Worm (Caenorhabditis elegans) whole organism, early embryonic: ENCODE results near the gene zipt-15.

Experiments used
- B0310.2 ChIP-seq: sonication (generic microtip); optimal IDR thresholded peaks from 2 replicates; lab custom pipeline; 2016; ENCODE audit warnings: mild to moderate bottlenecking, missing genetic modification characterization, missing compliant biosample characterization
- F13C5.2 ChIP-seq: sonication (generic microtip); optimal IDR thresholded peaks from 2 replicates; lab custom pipeline; 2017; ENCODE audit warnings: mild to moderate bottlenecking, missing genetic modification characterization, inconsistent platforms, missing compliant biosample characterization
- aly-1 ChIP-seq: sonication (generic microtip); optimal IDR thresholded peaks from 2 replicates; lab custom pipeline; 2016; ENCODE audit warnings: missing genetic modification characterization, missing compliant biosample characterization
- ama-1 ChIP-seq: fragments of 150-350 bp; optimal IDR thresholded peaks from 2 replicates; lab custom pipeline; 2014
- ceh-13 ChIP-seq: fragments of 200-800 bp; sonication (Bioruptor generic); optimal IDR thresholded peaks from 2 replicates; lab custom pipeline; 2018; ENCODE audit warnings: mild to moderate bottlenecking, missing genetic modification characterization, missing compliant biosample characterization
- ceh-36 ChIP-seq: sonication (generic microtip); optimal IDR thresholded peaks from 2 replicates; lab custom pipeline; 2016; ENCODE audit warnings: missing genetic modification characterization, inconsistent platforms, missing compliant biosample characterization
- ets-7 ChIP-seq: sonication (generic microtip); optimal IDR thresholded peaks from 2 replicates; lab custom pipeline; 2016; ENCODE audit warnings: missing genotype, missing genetic modification characterization, missing compliant biosample characterization
- flt-1 ChIP-seq: fragments of 200-800 bp; sonication (Bioruptor generic); IDR thresholded peaks from 2 replicates; pipeline ENCODE4 v1.3.6; 2022; ENCODE audit warnings: missing genetic modification characterization, missing compliant biosample characterization
- hmbx-1 ChIP-seq: sonication (generic microtip); optimal IDR thresholded peaks from 2 replicates; lab custom pipeline; 2016; ENCODE audit warnings: mild to moderate bottlenecking, missing genetic modification characterization, missing compliant biosample characterization
- hmg-4 ChIP-seq: fragments of 200-800 bp; sonication (Bioruptor generic); optimal IDR thresholded peaks from 2 replicates; lab custom pipeline; 2018; ENCODE audit warnings: mild to moderate bottlenecking, missing genetic modification characterization, missing compliant biosample characterization
- hnd-1 ChIP-seq: sonication (generic microtip); optimal IDR thresholded peaks from 2 replicates; lab custom pipeline; 2016; ENCODE audit warnings: missing genetic modification characterization, missing compliant biosample characterization
- pes-1 ChIP-seq: fragments of 200-800 bp; sonication (Bioruptor generic); IDR thresholded peaks from 2 replicates; pipeline ENCODE4 v1.3.6; 2022; ENCODE audit warnings: missing genetic modification reagents, missing genetic modification characterization, missing compliant biosample characterization
- scrt-1 ChIP-seq: fragments of 200-800 bp; sonication (Bioruptor generic); IDR thresholded peaks from 2 replicates; pipeline ENCODE4 v1.3.6; 2022; ENCODE audit warnings: missing genetic modification characterization, missing compliant biosample characterization
- sea-1 ChIP-seq: fragments of 200-800 bp; sonication (Bioruptor generic); conservative IDR thresholded peaks from 2 replicates; pipeline ENCODE4 v1.3.6; 2022; ENCODE audit warnings: missing genetic modification characterization, missing compliant biosample characterization
- tbx-11 ChIP-seq: fragments of 200-800 bp; sonication (Bioruptor generic); IDR thresholded peaks from 2 replicates; pipeline ENCODE4 v1.3.6; 2022; ENCODE audit warnings: missing genetic modification characterization, missing compliant biosample characterization
- tbx-37 ChIP-seq: fragments of 200-800 bp; sonication (Bioruptor generic); conservative IDR thresholded peaks from 2 replicates; pipeline ENCODE4 v1.3.6; 2022; ENCODE audit warnings: missing genetic modification reagents, missing genetic modification characterization, missing compliant biosample characterization
- tra-4 ChIP-seq: sonication (generic microtip); optimal IDR thresholded peaks from 2 replicates; lab custom pipeline; 2017; ENCODE audit warnings: missing genetic modification characterization, missing compliant biosample characterization

Gene zipt-15

ce11 chrIV:854357-855269 is 29.9 kb upstream of the zipt-15 start, which contains the start of the genes lem-4 and Y55F3BR.11:
lem-4 (minus strand) TSS chrIV:854780.
Y55F3BR.11 (plus strand) TSS chrIV:855219.
- TF ChIP-seq hmbx-1 (tag; lab: Kevin White, UChicago) (no peak), ceh-13 (GFP tag; lab: Kevin White, UChicago) (no peak), aly-1 (tag; lab: Kevin White, UChicago) (no peak), pes-1 (GFP tag; lab: Robert Waterston, UW) (no peak), flt-1 (GFP tag; lab: Robert Waterston, UW) (no peak), scrt-1 (GFP tag; lab: Robert Waterston, UW) (no peak), hmg-4 (no peak), F13C5.2 (tag; lab: Kevin White, UChicago) (no peak), ama-1 (lab: Kevin White, UChicago) (no peak), tra-4 (tag; lab: Kevin White, UChicago) (no peak), tbx-37 (GFP tag; lab: Robert Waterston, UW) (no peak), sea-1 (GFP tag; lab: Robert Waterston, UW) (no peak), ceh-36 (tag; lab: Kevin White, UChicago) (no peak), hnd-1 (tag; lab: Kevin White, UChicago) (no peak), ets-7 (no peak), B0310.2 (tag; lab: Kevin White, UChicago) (no peak), tbx-11 (GFP tag; lab: Robert Waterston, UW) (no peak)

DNA sequence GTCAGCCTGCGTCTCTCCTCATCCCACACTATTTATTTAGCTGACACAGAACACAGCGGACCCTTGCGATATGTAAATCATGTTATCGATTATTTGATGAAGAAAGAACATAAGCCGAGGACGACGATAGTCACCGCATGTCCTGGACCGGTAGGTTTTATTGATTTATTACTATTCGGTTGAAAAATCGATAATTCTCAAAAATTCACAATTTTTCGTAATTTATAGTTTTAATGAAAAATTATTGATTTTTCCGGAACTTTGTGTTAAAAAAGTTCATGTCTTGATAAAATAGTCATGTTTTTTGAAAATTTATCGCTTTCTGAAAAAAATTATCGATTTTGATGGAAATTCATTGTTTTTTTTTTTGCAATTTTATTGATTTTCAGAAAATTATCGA is 23.5 kb upstream of the zipt-15 start:
- TF ChIP-seq ceh-13 (GFP tag; lab: Kevin White, UChicago): no peak
- no peak for TF ChIP-seq ets-7
- no peak for TF ChIP-seq ceh-36 (tag; lab: Kevin White, UChicago)
- no peak for TF ChIP-seq B0310.2 (tag; lab: Kevin White, UChicago)
- TF ChIP-seq scrt-1 (GFP tag; lab: Robert Waterston, UW): no peak
- no peak for TF ChIP-seq aly-1 (tag; lab: Kevin White, UChicago)
- TF ChIP-seq pes-1 (GFP tag; lab: Robert Waterston, UW): no peak
- TF ChIP-seq ama-1 (lab: Kevin White, UChicago): no peak
- TF ChIP-seq hmg-4: no peak
- TF ChIP-seq sea-1 (GFP tag; lab: Robert Waterston, UW): no peak
- TF ChIP-seq flt-1 (GFP tag; lab: Robert Waterston, UW): no peak
- TF ChIP-seq tbx-11 (GFP tag; lab: Robert Waterston, UW): no peak
- TF ChIP-seq hnd-1 (tag; lab: Kevin White, UChicago): no peak

DNA sequence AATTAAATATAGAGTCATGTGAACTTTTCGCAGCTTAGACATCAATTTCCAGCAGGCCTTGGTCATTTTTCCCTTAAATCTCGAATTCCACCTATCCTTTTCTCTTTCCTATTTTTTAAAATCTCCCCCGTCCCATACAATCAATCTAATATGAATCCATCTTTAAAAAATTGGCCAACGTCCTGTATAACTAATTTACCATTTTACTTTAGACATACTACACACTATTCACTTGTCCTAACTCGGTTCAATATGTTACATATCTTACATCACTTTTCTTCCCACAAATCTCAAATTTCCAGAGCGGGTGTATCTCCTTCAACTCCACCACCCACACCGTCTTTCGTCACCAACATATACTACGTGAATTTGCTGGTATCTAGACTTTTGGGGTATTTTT is 20.4 kb upstream of the zipt-15 start, which contains the start of gene lgc-33:
Gene lgc-33 (plus strand): TSS at position 301 of the 400 bp plus-strand sequence.
- no peak for TF ChIP-seq tbx-11 (GFP tag; lab: Robert Waterston, UW)
- TF ChIP-seq hnd-1 (tag; lab: Kevin White, UChicago): no peak
- no peak for TF ChIP-seq hmbx-1 (tag; lab: Kevin White, UChicago)
- no peak for TF ChIP-seq ceh-36 (tag; lab: Kevin White, UChicago)
- TF ChIP-seq aly-1 (tag; lab: Kevin White, UChicago): no peak
- no peak for TF ChIP-seq scrt-1 (GFP tag; lab: Robert Waterston, UW)
- TF ChIP-seq ama-1 (lab: Kevin White, UChicago): no peak

DNA sequence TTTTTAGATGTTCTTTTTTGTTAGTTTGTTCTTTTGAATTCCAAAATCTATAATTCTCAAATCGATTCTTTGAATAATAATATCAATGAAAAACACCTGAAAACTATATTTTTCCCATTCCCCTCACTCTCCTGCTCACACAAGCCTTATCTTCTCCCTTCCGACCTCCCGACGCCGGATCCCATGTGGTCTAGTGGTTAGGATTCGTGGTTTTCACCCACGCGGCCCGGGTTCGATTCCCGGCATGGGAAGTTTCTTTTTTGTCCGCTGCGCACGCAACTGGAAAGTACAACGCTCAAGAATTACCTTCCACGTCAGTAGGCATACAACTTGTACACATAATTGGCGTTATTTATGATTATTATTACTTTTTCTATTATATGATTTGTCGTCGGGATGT is 17.9 kb upstream of the zipt-15 start:
- TF ChIP-seq tra-4 (tag; lab: Kevin White, UChicago) (no peak), pes-1 (GFP tag; lab: Robert Waterston, UW) (peak; percentile 75), sea-1 (GFP tag; lab: Robert Waterston, UW) (peak; percentile 65; the same call in 1 of the 2 replicates), ceh-13 (GFP tag; lab: Kevin White, UChicago) (peak; percentile 44), tbx-11 (GFP tag; lab: Robert Waterston, UW) (peak; percentile 76), aly-1 (tag; lab: Kevin White, UChicago) (peak; percentile 41), tbx-37 (GFP tag; lab: Robert Waterston, UW) (peak; percentile 52; the same call in 1 of the 2 replicates), flt-1 (GFP tag; lab: Robert Waterston, UW) (peak; percentile 62), ets-7 (no peak), hnd-1 (tag; lab: Kevin White, UChicago) (peak; percentile 51), ama-1 (lab: Kevin White, UChicago) (no peak), hmg-4 (peak; percentile 45), scrt-1 (GFP tag; lab: Robert Waterston, UW) (peak; percentile 76; the same call in 1 of the 2 replicates), F13C5.2 (tag; lab: Kevin White, UChicago) (peak; percentile 70), B0310.2 (tag; lab: Kevin White, UChicago) (peak; percentile 15), ceh-36 (tag; lab: Kevin White, UChicago) (peak; percentile 52), hmbx-1 (tag; lab: Kevin White, UChicago) (no peak)

DNA sequence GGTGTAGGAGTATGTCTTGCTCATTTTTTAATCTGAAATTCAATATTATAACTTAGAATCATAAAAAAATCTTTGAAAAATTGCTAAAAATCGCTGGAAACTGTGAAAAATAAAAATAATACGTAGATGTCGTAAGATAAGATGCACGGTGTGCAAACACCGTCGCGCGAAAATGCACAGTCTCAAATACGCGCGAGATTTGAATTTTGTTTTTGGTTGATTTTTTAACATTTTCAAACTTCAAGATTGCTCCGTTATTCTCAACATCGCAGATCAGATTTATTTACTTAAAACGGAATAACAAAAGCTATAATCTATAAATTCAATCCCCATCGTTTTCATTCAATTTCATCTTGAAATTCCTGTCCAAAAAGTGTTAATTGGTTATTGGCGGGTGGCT is 17.3 kb upstream of the zipt-15 start, which contains the start of gene Y55F3BR.6:
Gene Y55F3BR.6 (minus strand): TSS at position 32 of the 400 bp plus-strand sequence.
- TF ChIP-seq tra-4 (tag; lab: Kevin White, UChicago) (no peak), ceh-36 (tag; lab: Kevin White, UChicago) (no peak), F13C5.2 (tag; lab: Kevin White, UChicago) (no peak), flt-1 (GFP tag; lab: Robert Waterston, UW) (no peak), sea-1 (GFP tag; lab: Robert Waterston, UW) (no peak)

DNA sequence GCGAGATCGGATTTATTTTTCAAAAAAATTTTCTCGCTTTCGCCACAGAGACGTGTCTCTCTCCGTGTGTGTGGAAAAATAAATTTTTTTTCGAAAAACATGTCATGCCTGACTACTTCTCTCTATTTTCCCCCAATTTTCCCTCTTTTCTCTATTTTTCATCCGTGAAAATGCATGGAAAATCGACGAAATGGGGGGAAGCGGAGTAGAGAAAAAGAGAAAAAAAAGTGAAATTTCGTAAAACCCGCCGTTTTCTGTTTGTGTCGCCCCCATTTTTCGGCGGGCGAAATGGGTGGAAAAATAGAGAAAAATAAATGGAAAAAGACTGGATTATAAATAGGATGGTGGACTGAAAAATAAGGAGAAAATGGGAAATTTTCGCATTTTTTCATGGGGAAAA is 8.8 kb upstream of the zipt-15 start:
- no peak for TF ChIP-seq hmg-4
- no peak for TF ChIP-seq tbx-11 (GFP tag; lab: Robert Waterston, UW)
- no peak for TF ChIP-seq tra-4 (tag; lab: Kevin White, UChicago)
- TF ChIP-seq aly-1 (tag; lab: Kevin White, UChicago): no peak
